Worm (Caenorhabditis elegans): ENCODE data around the gene F54D12.9.

- TF ChIP-seq ama-1 (optimal IDR thresholded peaks at IDR 0.05) (no peak), tbx-2 (tag; optimal IDR thresholded peaks at IDR 0.05) (no peak), nhr-11 (tag; optimal IDR thresholded peaks at IDR 0.05) (no peak), pag-3 (tag; optimal IDR thresholded peaks at IDR 0.05; ENCODE audit: borderline replicate concordance) (no peak), ceh-14 (tag; optimal IDR thresholded peaks at IDR 0.05) (no peak), pat-9 (tag; optimal IDR thresholded peaks at IDR 0.05) (no peak), zip-5 (tag; optimal IDR thresholded peaks at IDR 0.05) (no peak), elt-2 (tag; optimal IDR thresholded peaks at IDR 0.05) (no peak), fkh-10 (GFP tag; optimal IDR thresholded peaks at IDR 0.05) (no peak), sox-4 (tag; optimal IDR thresholded peaks at IDR 0.05) (no peak), pros-1 (tag; optimal IDR thresholded peaks at IDR 0.05) (no peak), hlh-8 (tag; optimal IDR thresholded peaks at IDR 0.05) (no peak), nfya-1 (tag; optimal IDR thresholded peaks at IDR 0.05) (no peak)
Observed at ce11 chrII:1360257-1360656, 21.3 kb downstream of the F54D12.9 start.
